Worm (Caenorhabditis elegans): Measurements from ENCODE around the gene dhs-15.

ce11 chrV:2759456-2759855, 10.2 kb downstream of the dhs-15 start, which contains the start of gene srg-58:
- TF ChIP-seq tbx-11 (GFP tag; IDR thresholded peaks at IDR 0.05) (no peak), hmbx-1 (tag; optimal IDR thresholded peaks at IDR 0.05) (no peak), ama-1 (optimal IDR thresholded peaks at IDR 0.05) (no peak)

Data from whole organism, early embryonic.